Worm (Caenorhabditis elegans) whole organism, young adult: ENCODE measurements around the gene spp-16.

Experiments
- F23B12.7 ChIP-seq: sonication (generic microtip); optimal IDR thresholded peaks from 2 replicates; lab custom pipeline; 2017; ENCODE audit warnings: missing genetic modification characterization, mild to moderate bottlenecking, missing compliant biosample characterization, antibody characterized with exemption, moderate library complexity; ENCODE audit not compliant: insufficient read depth
- F37B4.10 ChIP-seq: fragments of 200-800 bp; sonication (Bioruptor generic); IDR thresholded peaks from 2 replicates; pipeline ENCODE4 v1.3.6; 2022; ENCODE audit warnings: missing genetic modification characterization, missing compliant biosample characterization
- cebp-1 ChIP-seq, 2 experiments: fragments of 200-800 bp in 1 of 2; sonication (Bioruptor generic) in 1 of 2; sonication (generic microtip) in 1 of 2; IDR thresholded peaks in 1 of 2; optimal IDR thresholded peaks in 1 of 2; 2 replicates each; pipeline versions ENCODE4 v1.3.6 to Lab custom; 2017 to 2022; ENCODE audit warnings: missing compliant biosample characterization in 2 of 2, missing genetic modification characterization in 2 of 2, mild to moderate bottlenecking in 1 of 2, missing genetic modification reagents in 1 of 2, moderate library complexity in 1 of 2
- dpl-1 ChIP-seq: fragments of 150-350 bp; optimal IDR thresholded peaks from 2 replicates; lab custom pipeline; 2014; ENCODE audit warnings: missing biosample characterization, missing genetic modification reagents, missing genetic modification characterization
- gei-17 ChIP-seq: fragments of 200-800 bp; sonication (Bioruptor generic); optimal IDR thresholded peaks from 2 replicates; lab custom pipeline; 2018; ENCODE audit warnings: mild to moderate bottlenecking, missing genetic modification characterization, missing compliant biosample characterization
- unc-62 ChIP-seq: fragments of 150-350 bp; optimal IDR thresholded peaks from 2 replicates; lab custom pipeline; 2014; ENCODE audit warnings: missing biosample characterization, missing genetic modification reagents, missing genetic modification characterization

DNA sequence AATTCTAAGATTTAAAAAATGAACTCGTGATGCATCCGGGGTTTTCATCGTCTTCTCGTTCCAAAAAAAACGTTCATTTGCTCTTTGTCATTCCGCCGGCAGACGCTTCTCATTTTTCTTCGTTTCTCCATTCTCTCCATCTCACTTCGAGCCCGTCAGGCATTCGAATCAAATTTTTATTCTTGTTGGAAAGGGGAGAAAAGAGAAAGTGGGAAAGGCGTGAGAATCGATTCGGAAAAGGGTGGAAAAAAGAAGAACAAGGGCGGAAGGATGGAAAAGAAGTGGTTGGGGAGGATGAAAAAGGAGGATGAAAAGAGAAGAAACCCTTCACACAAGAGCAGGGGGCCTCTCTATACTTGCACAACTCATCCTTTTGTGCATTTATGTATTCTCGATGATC, 3.7 kb upstream of the spp-16 start:
- no peak for TF ChIP-seq unc-62 (GFP tag; lab: Kevin White, UChicago)
- no peak for TF ChIP-seq gei-17 (GFP tag; lab: Kevin White, UChicago)
- no peak for TF ChIP-seq cebp-1 (GFP tag; IDR thresholded peaks at IDR 0.05; lab: Robert Waterston, UW)
- no peak for TF ChIP-seq cebp-1 (tag; optimal IDR thresholded peaks at IDR 0.05; lab: Kevin White, UChicago)
- no peak for TF ChIP-seq dpl-1 (GFP tag; lab: Kevin White, UChicago)
- TF ChIP-seq F37B4.10 (GFP tag; lab: Robert Waterston, UW), result no peak
- no peak for TF ChIP-seq F23B12.7
